Fruit fly (Drosophila melanogaster): ENCODE data around the gene mRpL2.

The mRpL2 gene

DNA sequence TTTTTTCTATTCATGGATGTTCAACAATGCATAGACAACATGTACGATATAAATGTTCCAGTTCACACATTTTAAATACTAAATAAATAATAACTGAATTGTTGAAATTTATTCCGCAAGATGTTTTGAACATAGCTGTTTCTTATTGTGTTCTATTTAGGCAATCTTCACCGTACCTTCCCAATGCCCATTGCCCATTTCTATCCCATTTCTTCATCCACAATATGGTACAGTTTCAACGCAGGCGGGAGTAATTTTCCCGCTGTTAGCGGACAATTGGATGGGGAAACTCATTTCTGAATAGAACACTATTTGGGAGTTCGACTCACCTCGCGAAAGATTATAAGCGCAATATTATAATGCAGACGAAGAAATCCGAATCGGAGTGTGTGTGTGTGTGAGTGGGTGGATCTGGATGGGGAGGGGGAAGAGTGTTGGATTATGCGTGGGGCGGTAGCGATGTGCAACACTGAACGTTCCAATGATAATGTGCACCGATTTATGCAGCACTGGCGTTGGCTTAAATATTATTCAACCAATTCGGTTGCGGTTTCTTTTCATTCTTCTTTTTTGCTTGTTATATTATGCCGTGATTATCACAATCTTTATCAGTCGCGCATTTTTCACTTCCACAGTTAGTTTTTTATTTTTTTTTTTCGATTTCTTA lies 28.6 kb upstream of the mRpL2 start (continued):
- TF ChIP-seq CG15011 (GFP tag; optimal IDR thresholded peaks at IDR 0.05) (no peak), Mad (GFP tag; optimal IDR thresholded peaks at IDR 0.05) (peak; percentile 45), CG3281 (GFP tag; optimal IDR thresholded peaks at IDR 0.05) (peak; percentile 35), gce (GFP tag; IDR thresholded peaks at IDR 0.05) (no peak), CG7556 (GFP tag; optimal IDR thresholded peaks at IDR 0.05) (peak; percentile 5), grau (tag; optimal IDR thresholded peaks at IDR 0.05) (peak; percentile 79), crp (GFP tag; optimal IDR thresholded peaks at IDR 0.05) (peak in 1 of 2 experiments; percentile 39), Doc2 (GFP tag; IDR thresholded peaks at IDR 0.05) (no peak), CG10321 (GFP tag; IDR thresholded peaks at IDR 0.05) (no peak), CG2120 (GFP tag; optimal IDR thresholded peaks at IDR 0.05) (peak; percentile 48), Kr (GFP tag; optimal IDR thresholded peaks at IDR 0.05) (no peak), Nf-YC (tag; optimal IDR thresholded peaks at IDR 0.05) (peak; percentile 10), Poxn (GFP tag; IDR thresholded peaks at IDR 0.05) (no peak), YL-1 (GFP tag; optimal IDR thresholded peaks at IDR 0.05) (peak; percentile 25), sim (GFP tag; IDR thresholded peaks at IDR 0.05) (no peak), Nf-YB (GFP tag; optimal IDR thresholded peaks at IDR 0.05) (peak; percentile 3), E2f1 (GFP tag; IDR thresholded peaks at IDR 0.05) (no peak), phol (tag; optimal IDR thresholded peaks at IDR 0.05) (no peak), ase (GFP tag; IDR thresholded peaks at IDR 0.05) (no peak), CHES-1-like (GFP tag; optimal IDR thresholded peaks at IDR 0.05) (peak; percentile 63), da (GFP tag; optimal IDR thresholded peaks at IDR 0.05) (no peak), cas (GFP tag; IDR thresholded peaks at IDR 0.05) (no peak), HHEX (GFP tag; optimal IDR thresholded peaks at IDR 0.05) (peak; percentile 69), CG14441 (GFP tag; IDR thresholded peaks at IDR 0.05) (peak; percentile 7; the same call in 1 of the 2 replicates), Spps (tag; optimal IDR thresholded peaks at IDR 0.05) (no peak), slp2 (GFP tag; optimal IDR thresholded peaks at IDR 0.05) (no peak), CG15479 (GFP tag; optimal IDR thresholded peaks at IDR 0.05) (no peak), lola (GFP tag; optimal IDR thresholded peaks at IDR 0.05) (no peak), caup (GFP tag; optimal IDR thresholded peaks at IDR 0.05; ENCODE audit: severe bottlenecking) (peak; percentile 63), hth (optimal IDR thresholded peaks at IDR 0.05) (no peak), CG16779 (GFP tag; IDR thresholded peaks at IDR 0.05) (peak; percentile 68; the same call in 1 of the 2 replicates), sna (GFP tag; IDR thresholded peaks at IDR 0.05; ENCODE audit: partially characterized antibody) (no peak), CG2116 (GFP tag; optimal IDR thresholded peaks at IDR 0.05) (peak; percentile 6), kni (GFP tag; optimal IDR thresholded peaks at IDR 0.05) (peak; percentile 79), sug (tag; optimal IDR thresholded peaks at IDR 0.05) (peak; percentile 11), CG3995 (GFP tag; optimal IDR thresholded peaks at IDR 0.05) (peak; percentile 28), CG13894 (tag; optimal IDR thresholded peaks at IDR 0.05) (no peak), CG1233 (GFP tag; optimal IDR thresholded peaks at IDR 0.05) (peak; percentile 12), Ptx1 (GFP tag; IDR thresholded peaks at IDR 0.05) (peak; percentile 30; the same call in 1 of the 2 replicates), CG12659 (GFP tag; optimal IDR thresholded peaks at IDR 0.05) (peak; percentile 61), CoRest (tag; optimal IDR thresholded peaks at IDR 0.05) (no peak), CG2129 (GFP tag; IDR thresholded peaks at IDR 0.05; ENCODE audit: partially characterized antibody) (no peak), CG8290 (GFP tag; optimal IDR thresholded peaks at IDR 0.05) (peak; percentile 80), CG8290 (tag; optimal IDR thresholded peaks at IDR 0.05) (peak; percentile 55 to 78), CG9215 (GFP tag; IDR thresholded peaks at IDR 0.05) (0 out of 2 replicates have a peak, but pooled peaks have one; percentile 6), wor (GFP tag; IDR thresholded peaks at IDR 0.05) (no peak), B-H1 (GFP tag; IDR thresholded peaks at IDR 0.05) (no peak), Usf (GFP tag; optimal IDR thresholded peaks at IDR 0.05) (no peak), dati (GFP tag; IDR thresholded peaks at IDR 0.05) (no peak), Asciz (GFP tag; optimal IDR thresholded peaks at IDR 0.05) (peak; percentile 14)

Data from whole organism, embryonic.